Worm (Caenorhabditis elegans): Measurements from ENCODE around the gene set-17.

- TF ChIP-seq unc-39 (tag; optimal IDR thresholded peaks at IDR 0.05) (no peak), unc-62 (GFP tag; optimal IDR thresholded peaks at IDR 0.05) (no peak), blmp-1 (tag; optimal IDR thresholded peaks at IDR 0.05; ENCODE audit: insufficient read depth) (no peak), ama-1 (optimal IDR thresholded peaks at IDR 0.05) (no peak), nhr-77 (tag; optimal IDR thresholded peaks at IDR 0.05) (no peak), nhr-21 (tag; optimal IDR thresholded peaks at IDR 0.05) (no peak), nhr-11 (tag; optimal IDR thresholded peaks at IDR 0.05) (no peak), ceh-16 (tag; optimal IDR thresholded peaks at IDR 0.05) (no peak)
Measured at ce11 chrII:8930763-8931162, 9.5 kb downstream of the set-17 start, which contains the start of gene enol-1.

Data from whole organism, L2 larva.